Fruit fly (Drosophila melanogaster) whole organism, prepupa: ENCODE results near the gene CG1440.

Source experiments
- CG10669 ChIP-seq: fragments of 200-800 bp; sonication (Bioruptor generic); optimal IDR thresholded peaks from 3 replicates; lab custom pipeline; 2018; ENCODE audit warnings: missing biosample characterization, mild to moderate bottlenecking, missing genetic modification characterization, moderate library complexity
- CG16779 ChIP-seq: fragments of 200-800 bp; sonication (Bioruptor generic); optimal IDR thresholded peaks from 3 replicates; lab custom pipeline; 2017; ENCODE audit warnings: missing biosample characterization, mild to moderate bottlenecking, missing genetic modification characterization
- CG34406 ChIP-seq: fragments of 200-800 bp; sonication (Bioruptor generic); optimal IDR thresholded peaks from 3 replicates; lab custom pipeline; 2016; ENCODE audit warnings: missing biosample characterization, missing genetic modification characterization
- CG6854 ChIP-seq: fragments of 200-800 bp; sonication (Bioruptor generic); optimal IDR thresholded peaks from 2 replicates; lab custom pipeline; 2017; ENCODE audit warnings: missing biosample characterization, mild to moderate bottlenecking, missing genetic modification characterization
- CG9139 ChIP-seq: fragments of 200-800 bp; sonication (Bioruptor generic); optimal IDR thresholded peaks from 3 replicates; lab custom pipeline; 2017; ENCODE audit warnings: missing biosample characterization, mild to moderate bottlenecking, missing genetic modification characterization
- Gug ChIP-seq: fragments of 200-800 bp; sonication (Bioruptor generic); IDR thresholded peaks from 2 replicates; pipeline ENCODE4 v1.3.6; 2022; ENCODE audit warnings: missing biosample characterization, missing genetic modification characterization
- Hr38 ChIP-seq: sonication (Bioruptor generic); optimal IDR thresholded peaks from 2 replicates; lab custom pipeline; 2016; ENCODE audit warnings: missing biosample characterization, missing genetic modification characterization
- Met ChIP-seq: fragments of 200-800 bp; sonication (Bioruptor generic); optimal IDR thresholded peaks from 3 replicates; lab custom pipeline; 2016; ENCODE audit warnings: missing biosample characterization, missing genetic modification characterization
- svp ChIP-seq: fragments of 200-800 bp; sonication (Bioruptor generic); peaks from one replicate; lab custom pipeline; 2016; ENCODE audit warnings: missing biosample characterization, missing genetic modification characterization

dm6 chrX:8469606-8470005, 32.7 kb downstream of the CG1440 start:
- TF ChIP-seq Met (GFP tag; lab: Kevin White, UChicago), result no peak
- TF ChIP-seq CG34406 (GFP tag; lab: Kevin White, UChicago), result no peak
- no peak for TF ChIP-seq Gug (GFP tag; lab: Robert Waterston, UW)
- TF ChIP-seq CG10669 (GFP tag; lab: Kevin White, UChicago), result no peak
- no peak for TF ChIP-seq Hr38 (GFP tag; lab: Kevin White, UChicago)
- TF ChIP-seq CG9139 (GFP tag; lab: Kevin White, UChicago), result no peak
- no peak for TF ChIP-seq svp (GFP tag; lab: Kevin White, UChicago)
- TF ChIP-seq CG6854, result no peak
- TF ChIP-seq CG16779 (tag; lab: Kevin White, UChicago), result no peak
